Fruit fly (Drosophila melanogaster): Measurements from ENCODE around the gene CG44227.

Gene CG44227

DNA sequence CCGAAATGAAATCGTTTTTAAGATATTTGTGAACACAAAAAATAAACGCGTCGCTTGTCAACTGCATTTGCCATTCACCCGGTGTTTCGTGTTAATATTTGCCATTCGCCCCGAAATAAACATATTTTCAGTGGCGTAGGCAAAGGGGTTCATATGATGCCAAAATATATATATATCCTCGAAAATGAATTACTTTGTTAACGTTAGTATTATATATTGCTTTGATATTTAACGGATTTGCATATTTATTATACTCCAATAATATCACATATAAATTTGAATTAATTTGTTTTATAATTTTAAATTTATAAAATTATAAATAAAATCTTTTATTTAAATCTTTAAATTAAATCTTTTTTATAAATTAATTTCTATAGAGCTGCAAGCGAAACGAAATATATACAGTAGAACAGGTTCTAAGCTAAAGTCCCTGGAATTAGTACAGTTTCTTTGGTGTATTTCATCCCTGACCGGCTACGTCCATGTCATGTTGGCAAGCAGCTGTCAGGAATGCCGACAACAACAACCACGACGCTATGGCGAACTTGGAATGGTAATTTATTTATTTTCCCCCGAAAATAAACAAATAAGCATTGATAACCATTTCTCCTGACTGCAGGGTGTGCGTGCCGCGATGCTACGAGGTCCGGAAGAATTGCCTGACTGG lies 46.8 kb upstream of the CG44227 start, which contains the start of the genes M1BP and CG8202 (continued):
- TF ChIP-seq ems (GFP tag; optimal IDR thresholded peaks at IDR 0.05) (peak; percentile 27), CG3726 (GFP tag; IDR thresholded peaks at IDR 0.05) (no peak), lbe (GFP tag; optimal IDR thresholded peaks at IDR 0.05) (peak; percentile 78), CG14965 (GFP tag; optimal IDR thresholded peaks at IDR 0.05; ENCODE audit: borderline replicate concordance) (no peak), dati (GFP tag; IDR thresholded peaks at IDR 0.05) (0 out of 2 replicates have a peak, but pooled peaks have one; percentile 40), jumu (GFP tag; optimal IDR thresholded peaks at IDR 0.05) (peak; percentile 7), kah (GFP tag; optimal IDR thresholded peaks at IDR 0.05) (peak; percentile 85), D19B (GFP tag; optimal IDR thresholded peaks at IDR 0.05) (peak; percentile 71), E2f2 (GFP tag; IDR thresholded peaks at IDR 0.05) (no peak; the same call in 1 of the 2 replicates), CG6654 (GFP tag; optimal IDR thresholded peaks at IDR 0.05) (peak; percentile 79), nmo (GFP tag; optimal IDR thresholded peaks at IDR 0.05) (peak; percentile 96), CG32772 (GFP tag; IDR thresholded peaks at IDR 0.05) (0 out of 2 replicates have a peak, but pooled peaks have one; percentile 53), Scr (GFP tag; IDR thresholded peaks at IDR 0.05; ENCODE audit: partially characterized antibody) (no peak), dan (GFP tag; IDR thresholded peaks at IDR 0.05) (no peak), sima (GFP tag; optimal IDR thresholded peaks at IDR 0.05) (no peak), CG14050 (GFP tag; IDR thresholded peaks at IDR 0.05) (0 out of 3 replicates have a peak, but pooled peaks have one; percentile 50), pita (GFP tag; optimal IDR thresholded peaks at IDR 0.05) (no peak), Mes4 (GFP tag; optimal IDR thresholded peaks at IDR 0.05) (peak; percentile 47), Six4 (GFP tag; optimal IDR thresholded peaks at IDR 0.05) (peak; percentile 86), CG30020 (tag; optimal IDR thresholded peaks at IDR 0.05) (peak; percentile 85), CG7271 (tag; optimal IDR thresholded peaks at IDR 0.05) (peak; percentile 35), sim (GFP tag; IDR thresholded peaks at IDR 0.05) (0 out of 2 replicates have a peak, but pooled peaks have one; percentile 30), CG6765 (GFP tag; optimal IDR thresholded peaks at IDR 0.05) (peak; percentile 87), tx (GFP tag; optimal IDR thresholded peaks at IDR 0.05) (peak; percentile 38), odd (GFP tag; optimal IDR thresholded peaks at IDR 0.05) (peak; percentile 92), C15 (GFP tag; IDR thresholded peaks at IDR 0.05) (no peak), Hmx (GFP tag; optimal IDR thresholded peaks at IDR 0.05) (no peak), CG10565 (GFP tag; optimal IDR thresholded peaks at IDR 0.05) (peak; percentile 43), CG18599 (GFP tag; optimal IDR thresholded peaks at IDR 0.05) (peak; percentile 91), pros (GFP tag; optimal IDR thresholded peaks at IDR 0.05) (peak; percentile 38), CG11085 (GFP tag; IDR thresholded peaks at IDR 0.05) (peak; percentile 56; the same call in 1 of the 2 replicates), sqz (GFP tag; optimal IDR thresholded peaks at IDR 0.05) (no peak), cato (GFP tag; optimal IDR thresholded peaks at IDR 0.05; ENCODE audit: borderline replicate concordance) (peak; percentile 81), CG30431 (GFP tag; optimal IDR thresholded peaks at IDR 0.05) (peak; percentile 85), CG17912 (GFP tag; optimal IDR thresholded peaks at IDR 0.05) (peak; percentile 68), chinmo (GFP tag; IDR thresholded peaks at IDR 0.05; ENCODE audit: partially characterized antibody) (no peak), Camta (GFP tag; optimal IDR thresholded peaks at IDR 0.05) (peak; percentile 6), pfk (GFP tag; optimal IDR thresholded peaks at IDR 0.05) (no peak), Doc3 (GFP tag; IDR thresholded peaks at IDR 0.05; ENCODE audit: partially characterized antibody) (no peak), Fer3 (tag; optimal IDR thresholded peaks at IDR 0.05) (peak; percentile 75), wdn (GFP tag; IDR thresholded peaks at IDR 0.05) (peak; percentile 53), CG17186 (GFP tag; optimal IDR thresholded peaks at IDR 0.05) (no peak), CG7963 (GFP tag; IDR thresholded peaks at IDR 0.05; ENCODE audit: partially characterized antibody) (no peak), CG7839 (tag; optimal IDR thresholded peaks at IDR 0.05) (peak; percentile 94), CG2199 (GFP tag; IDR thresholded peaks at IDR 0.05) (no peak), pan (optimal IDR thresholded peaks at IDR 0.05) (no peak), pan (GFP tag; optimal IDR thresholded peaks at IDR 0.05 in 1 of 2, IDR thresholded peaks at IDR 0.05 in 1 of 2) (peak in 1 of 2 experiments; percentile 69), lmd (GFP tag; IDR thresholded peaks at IDR 0.05) (peak; percentile 82), CG16815 (GFP tag; optimal IDR thresholded peaks at IDR 0.05) (peak; percentile 86)
